Worm (Caenorhabditis elegans) whole organism, mixed stage, embryonic: Measurements from ENCODE around the gene ddx-19.

Experiments
- ceh-83 ChIP-seq: fragments of 200-800 bp; sonication (Bioruptor generic); optimal IDR thresholded peaks from 2 replicates; lab custom pipeline; 2018; ENCODE audit warnings: mild to moderate bottlenecking, missing genetic modification characterization, missing compliant biosample characterization
- hlh-1 ChIP-seq: fragments of 150-350 bp; optimal IDR thresholded peaks from 2 replicates; lab custom pipeline; 2014; ENCODE audit warnings: missing biosample characterization, missing genetic modification reagents, missing genetic modification characterization
- lin-13 ChIP-seq: fragments of 150-350 bp; optimal IDR thresholded peaks from 2 replicates; lab custom pipeline; 2014; ENCODE audit warnings: missing biosample characterization, missing genetic modification characterization
- pha-4 ChIP-seq: fragments of 150-350 bp; optimal IDR thresholded peaks from 2 replicates; lab custom pipeline; 2018; ENCODE audit warnings: missing biosample characterization, missing genetic modification reagents, missing genetic modification characterization
- sptf-1 ChIP-seq: sonication (generic microtip); optimal IDR thresholded peaks from 2 replicates; lab custom pipeline; 2017; ENCODE audit warnings: mild to moderate bottlenecking, missing genetic modification characterization, moderate library complexity, missing compliant biosample characterization

DNA sequence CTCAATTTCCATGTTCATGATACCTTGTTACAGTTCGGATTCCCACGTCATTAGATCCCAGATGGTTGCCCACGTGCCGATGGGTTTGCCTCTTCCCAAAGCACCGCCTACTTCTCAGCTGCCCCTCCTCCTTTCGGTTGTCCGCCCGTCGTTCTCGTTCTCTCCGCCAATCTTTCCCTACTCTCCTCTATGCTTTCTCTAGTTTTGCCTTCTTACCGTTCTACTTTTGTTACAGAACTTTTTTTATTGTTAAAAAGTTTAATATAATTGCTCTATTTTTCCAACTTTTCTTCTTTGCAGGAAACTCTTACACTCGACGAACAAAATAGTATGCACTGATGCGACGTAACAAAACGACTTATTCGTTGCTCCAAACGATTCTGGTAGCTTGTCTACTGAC lies 11.8 kb downstream of the ddx-19 start, which contains the start of gene lat-1:
- no peak for TF ChIP-seq ceh-83
- no peak for TF ChIP-seq hlh-1 (tag; lab: Kevin White, UChicago)
- TF ChIP-seq pha-4, result no peak
- no peak for TF ChIP-seq sptf-1 (tag; lab: Kevin White, UChicago)
- no peak for TF ChIP-seq lin-13
